Worm (Caenorhabditis elegans): ENCODE data around the gene stt-3.

DNA sequence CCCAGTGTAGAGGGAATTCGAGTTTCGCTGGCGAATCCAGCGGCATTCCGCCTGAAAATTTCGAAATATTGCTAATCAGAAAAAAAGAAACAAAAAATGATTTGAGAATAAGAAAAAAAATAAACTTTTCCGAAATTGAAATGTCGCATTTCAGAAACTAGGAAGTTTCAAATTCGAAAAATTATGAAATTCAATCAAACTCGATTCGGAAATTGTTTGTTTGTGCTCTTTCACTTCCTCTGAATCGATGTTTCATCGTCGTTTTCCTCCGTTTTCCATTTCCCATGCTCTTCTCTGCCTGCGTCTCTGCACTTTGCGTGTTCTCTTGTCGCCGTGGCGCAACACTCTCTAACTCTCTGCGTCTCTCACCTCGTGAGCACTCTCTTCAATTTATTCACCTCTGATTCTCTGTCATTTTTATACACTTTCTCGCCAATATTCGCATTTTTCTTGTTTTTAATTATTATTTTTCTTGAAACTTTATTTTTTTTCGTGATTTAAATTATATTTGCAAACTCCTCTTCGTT, 29.9 kb downstream of the stt-3 start, which contains the start of gene C18F10.7:
- no peak for TF ChIP-seq hmbx-1 (tag; optimal IDR thresholded peaks at IDR 0.05)
- TF ChIP-seq ama-1 (optimal IDR thresholded peaks at IDR 0.05) = no peak
- no peak for TF ChIP-seq tbx-11 (GFP tag; IDR thresholded peaks at IDR 0.05)
- TF ChIP-seq tra-4 (tag; optimal IDR thresholded peaks at IDR 0.05) = no peak
- TF ChIP-seq ceh-36 (tag; optimal IDR thresholded peaks at IDR 0.05) = no peak
- no peak for TF ChIP-seq tbx-37 (GFP tag; conservative IDR thresholded peaks at IDR 0.05)

Measured in whole organism, early embryonic.